Worm (Caenorhabditis elegans) whole organism, young adult: ENCODE measurements around the gene pxmp-4.

Experiments used
- chd-7 ChIP-seq: sonication (generic microtip); optimal IDR thresholded peaks from 2 replicates; lab custom pipeline; 2016; ENCODE audit warnings: mild to moderate bottlenecking, missing genetic modification characterization, moderate library complexity, missing compliant biosample characterization
- hlh-12 ChIP-seq: sonication (generic microtip); optimal IDR thresholded peaks from 2 replicates; lab custom pipeline; 2016; ENCODE audit warnings: missing genetic modification characterization, missing compliant biosample characterization
- lsy-27 ChIP-seq: sonication (generic microtip); optimal IDR thresholded peaks from 2 replicates; lab custom pipeline; 2017; ENCODE audit warnings: missing genetic modification characterization, mild to moderate bottlenecking, missing compliant biosample characterization, antibody characterized with exemption, missing genotype, borderline replicate concordance; ENCODE audit not compliant: insufficient read depth

ce11 chrIV:300307-300706 is 36.7 kb downstream of the pxmp-4 start:
- no peak for TF ChIP-seq hlh-12 (tag; lab: Kevin White, UChicago)
- no peak for TF ChIP-seq lsy-27 (tag; lab: Kevin White, UChicago)
- TF ChIP-seq chd-7: no peak
